Fruit fly (Drosophila melanogaster): ENCODE results near the gene NK7.1.

Gene NK7.1

DNA sequence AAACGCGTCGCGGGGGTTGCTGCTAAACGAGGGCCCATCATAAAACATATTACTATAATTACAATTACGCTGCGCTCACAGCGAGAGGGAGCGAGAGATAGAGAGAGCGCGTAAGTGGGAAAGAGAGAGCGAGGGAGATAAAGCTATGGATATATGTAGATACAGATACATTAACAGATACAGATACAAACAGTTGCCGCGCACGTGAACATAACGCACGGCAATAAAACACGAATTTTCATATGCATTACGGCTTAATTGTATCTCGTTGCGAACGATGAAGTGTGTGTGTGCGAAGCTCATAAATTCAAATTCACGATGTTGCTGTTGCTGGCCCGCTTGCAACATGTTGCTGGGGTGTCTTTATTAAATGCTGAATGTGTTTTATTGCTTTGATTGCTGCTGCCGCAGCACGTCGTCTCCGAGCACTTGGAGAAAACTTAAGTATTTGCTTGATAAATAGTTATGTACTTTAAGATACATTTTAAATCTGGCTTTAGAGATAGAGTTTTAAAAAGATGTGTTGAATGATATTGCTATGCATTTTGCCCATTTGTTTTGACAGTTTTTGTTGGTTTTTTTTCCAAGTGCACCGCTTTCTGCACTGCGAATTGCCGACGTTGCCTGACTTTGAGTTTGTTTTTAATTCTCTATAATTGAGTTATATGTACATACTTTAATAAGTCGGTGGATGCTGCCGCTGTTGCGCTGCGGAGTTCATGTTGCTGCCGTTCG lies 2.4 kb downstream of the NK7.1 start:
- TF ChIP-seq CG33017 (tag; optimal IDR thresholded peaks at IDR 0.05) (peak; percentile 56), CG12768 (GFP tag; optimal IDR thresholded peaks at IDR 0.05) (no peak), tj (GFP tag; optimal IDR thresholded peaks at IDR 0.05) (peak; percentile 87), kay (GFP tag; ENCODE audit: borderline replicate concordance) (peak; percentile 61), CG11617 (GFP tag; optimal IDR thresholded peaks at IDR 0.05) (peak; percentile 38), ovo (GFP tag; optimal IDR thresholded peaks at IDR 0.05) (peak; percentile 1), Mnt (GFP tag; optimal IDR thresholded peaks at IDR 0.05) (no peak), CG1620 (GFP tag; optimal IDR thresholded peaks at IDR 0.05) (no peak), bab1 (GFP tag; optimal IDR thresholded peaks at IDR 0.05) (peak; percentile 61), Crg-1 (GFP tag; optimal IDR thresholded peaks at IDR 0.05) (peak; percentile 48), CG7101 (tag; optimal IDR thresholded peaks at IDR 0.05) (peak; percentile 73), CG14711 (tag; optimal IDR thresholded peaks at IDR 0.05) (peak; percentile 69)

DNA sequence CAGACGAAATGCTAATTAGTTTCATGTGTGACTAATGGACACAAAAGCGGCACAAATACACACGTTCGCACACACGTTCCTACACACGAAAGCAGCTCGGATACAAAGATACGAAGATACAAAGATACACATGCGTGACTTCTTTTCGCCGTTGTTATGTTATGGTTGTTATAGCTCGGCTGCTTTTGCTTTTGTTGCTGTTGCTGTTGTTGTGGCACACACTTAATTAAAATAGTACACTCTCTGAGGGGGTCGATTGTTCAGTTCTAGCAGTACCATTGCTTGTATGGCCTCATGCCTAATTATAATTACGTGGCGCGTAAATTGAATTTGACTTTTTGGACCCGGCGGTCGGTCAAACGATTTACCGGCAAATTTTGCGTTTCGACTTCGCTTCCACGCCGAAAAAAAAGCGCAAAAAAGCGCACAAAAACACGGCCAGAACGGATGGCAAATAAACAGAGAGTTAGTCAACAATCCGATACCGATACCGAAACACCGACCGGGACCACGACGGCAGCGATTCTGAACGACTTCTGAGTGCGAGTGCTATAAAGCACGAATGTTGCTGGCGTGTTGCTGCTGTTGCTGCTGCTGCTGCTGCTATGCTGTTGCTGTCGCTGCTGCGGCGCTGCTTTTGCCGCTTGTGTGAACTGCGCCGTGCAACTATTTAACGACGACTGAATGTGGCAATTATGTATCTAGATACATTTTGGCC lies 3.1 kb downstream of the NK7.1 start:
- no peak for TF ChIP-seq CG5204 (GFP tag; optimal IDR thresholded peaks at IDR 0.05)
- peak; percentile 15 for TF ChIP-seq tj (GFP tag; optimal IDR thresholded peaks at IDR 0.05)
- no peak for TF ChIP-seq Hr96 (GFP tag; optimal IDR thresholded peaks at IDR 0.05)
- TF ChIP-seq bab1 (GFP tag; optimal IDR thresholded peaks at IDR 0.05) = peak; percentile 42
- no peak for TF ChIP-seq cnc (optimal IDR thresholded peaks at IDR 0.05)
- no peak for TF ChIP-seq toe (GFP tag; optimal IDR thresholded peaks at IDR 0.05)
- TF ChIP-seq ovo (GFP tag; optimal IDR thresholded peaks at IDR 0.05) = no peak
- TF ChIP-seq Clk (GFP tag; optimal IDR thresholded peaks at IDR 0.05) = no peak
- no peak for TF ChIP-seq CG12768 (GFP tag; optimal IDR thresholded peaks at IDR 0.05)
- no peak for TF ChIP-seq CG1620 (GFP tag; optimal IDR thresholded peaks at IDR 0.05)
- TF ChIP-seq CG33017 (tag; optimal IDR thresholded peaks at IDR 0.05) = no peak
- peak; percentile 33 for TF ChIP-seq CG7045 (GFP tag; optimal IDR thresholded peaks at IDR 0.05)
- TF ChIP-seq CG14711 (tag; optimal IDR thresholded peaks at IDR 0.05) = no peak
- TF ChIP-seq kay (GFP tag; ENCODE audit: borderline replicate concordance) = peak; percentile 27
- no peak for TF ChIP-seq CG11617 (GFP tag; optimal IDR thresholded peaks at IDR 0.05)
- no peak for TF ChIP-seq CG7101 (tag; optimal IDR thresholded peaks at IDR 0.05)
- TF ChIP-seq Mnt (GFP tag; optimal IDR thresholded peaks at IDR 0.05) = peak; percentile 6
- no peak for TF ChIP-seq Crg-1 (GFP tag; optimal IDR thresholded peaks at IDR 0.05)
- TF ChIP-seq cic (GFP tag; optimal IDR thresholded peaks at IDR 0.05) = no peak
- no peak for TF ChIP-seq pad (GFP tag; optimal IDR thresholded peaks at IDR 0.05)

DNA sequence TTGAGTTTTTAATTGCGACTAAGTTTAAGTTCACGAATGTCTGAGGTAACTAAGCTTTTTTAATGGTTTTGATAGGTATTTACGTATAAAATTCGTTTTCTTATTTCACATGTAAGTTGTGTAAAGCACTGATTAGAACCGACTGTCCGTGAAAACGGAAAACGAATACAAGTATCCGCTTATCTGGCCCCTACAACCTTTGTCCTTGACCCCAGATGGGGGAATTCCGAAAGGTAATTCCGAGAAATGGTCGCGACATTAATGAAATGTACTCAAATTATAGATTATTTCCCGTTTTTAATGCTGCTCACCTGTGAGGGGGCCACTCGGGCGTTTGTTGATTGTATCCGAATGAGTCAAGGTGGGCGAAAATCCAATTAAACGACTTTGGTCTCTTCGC lies 5.9 kb downstream of the NK7.1 start:
- TF ChIP-seq CG14711 (tag; optimal IDR thresholded peaks at IDR 0.05) (no peak), cnc (optimal IDR thresholded peaks at IDR 0.05) (no peak), CG33017 (tag; optimal IDR thresholded peaks at IDR 0.05) (no peak), ovo (GFP tag; optimal IDR thresholded peaks at IDR 0.05) (no peak), Hr96 (GFP tag; optimal IDR thresholded peaks at IDR 0.05) (no peak), CG7101 (tag; optimal IDR thresholded peaks at IDR 0.05) (no peak), pad (GFP tag; optimal IDR thresholded peaks at IDR 0.05) (no peak), Mnt (GFP tag; optimal IDR thresholded peaks at IDR 0.05) (no peak), CG12768 (GFP tag; optimal IDR thresholded peaks at IDR 0.05) (no peak), kay (GFP tag; ENCODE audit: borderline replicate concordance) (no peak), tj (GFP tag; optimal IDR thresholded peaks at IDR 0.05) (no peak), CG7045 (GFP tag; optimal IDR thresholded peaks at IDR 0.05) (no peak), cic (GFP tag; optimal IDR thresholded peaks at IDR 0.05) (no peak)

DNA sequence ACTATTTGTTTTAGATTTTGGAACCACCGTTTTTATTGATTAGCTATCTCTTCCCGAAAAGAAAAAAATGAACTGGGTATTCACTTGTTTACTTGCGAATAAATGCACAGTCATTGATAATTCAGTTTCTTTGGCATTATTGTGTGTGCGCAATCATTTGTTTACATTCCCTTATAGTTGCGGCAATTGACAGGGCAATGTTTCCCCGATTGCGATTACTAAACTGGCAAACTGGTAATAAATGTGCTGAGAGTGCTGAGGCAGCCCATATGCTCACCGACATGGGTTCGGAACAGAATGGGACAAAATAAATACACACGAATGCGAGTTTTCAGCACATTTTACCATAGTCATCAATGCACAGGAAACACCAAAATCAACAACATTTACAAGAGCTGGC lies 6.8 kb downstream of the NK7.1 start:
- TF ChIP-seq kay (GFP tag; ENCODE audit: borderline replicate concordance) = no peak
- peak; percentile 3 for TF ChIP-seq cic (GFP tag; optimal IDR thresholded peaks at IDR 0.05)
- no peak for TF ChIP-seq Crg-1 (GFP tag; optimal IDR thresholded peaks at IDR 0.05)
- TF ChIP-seq CG11617 (GFP tag; optimal IDR thresholded peaks at IDR 0.05) = no peak
- no peak for TF ChIP-seq ovo (GFP tag; optimal IDR thresholded peaks at IDR 0.05)
- no peak for TF ChIP-seq Hr96 (GFP tag; optimal IDR thresholded peaks at IDR 0.05)
- TF ChIP-seq toe (GFP tag; optimal IDR thresholded peaks at IDR 0.05) = no peak
- TF ChIP-seq bab1 (GFP tag; optimal IDR thresholded peaks at IDR 0.05) = peak; percentile 6
- no peak for TF ChIP-seq CG5204 (GFP tag; optimal IDR thresholded peaks at IDR 0.05)
- TF ChIP-seq tj (GFP tag; optimal IDR thresholded peaks at IDR 0.05) = peak; percentile 96
- TF ChIP-seq CG7101 (tag; optimal IDR thresholded peaks at IDR 0.05) = no peak
- no peak for TF ChIP-seq CG1620 (GFP tag; optimal IDR thresholded peaks at IDR 0.05)
- peak in 1 of 2 experiments; percentile 92 for TF ChIP-seq cnc (optimal IDR thresholded peaks at IDR 0.05)
- TF ChIP-seq Clk (GFP tag; optimal IDR thresholded peaks at IDR 0.05) = no peak
- peak; percentile 55 for TF ChIP-seq CG12768 (GFP tag; optimal IDR thresholded peaks at IDR 0.05)
- no peak for TF ChIP-seq CG33017 (tag; optimal IDR thresholded peaks at IDR 0.05)
- TF ChIP-seq CG14711 (tag; optimal IDR thresholded peaks at IDR 0.05) = no peak
- no peak for TF ChIP-seq pad (GFP tag; optimal IDR thresholded peaks at IDR 0.05)
- TF ChIP-seq CG7045 (GFP tag; optimal IDR thresholded peaks at IDR 0.05) = no peak
- no peak for TF ChIP-seq Mnt (GFP tag; optimal IDR thresholded peaks at IDR 0.05)

DNA sequence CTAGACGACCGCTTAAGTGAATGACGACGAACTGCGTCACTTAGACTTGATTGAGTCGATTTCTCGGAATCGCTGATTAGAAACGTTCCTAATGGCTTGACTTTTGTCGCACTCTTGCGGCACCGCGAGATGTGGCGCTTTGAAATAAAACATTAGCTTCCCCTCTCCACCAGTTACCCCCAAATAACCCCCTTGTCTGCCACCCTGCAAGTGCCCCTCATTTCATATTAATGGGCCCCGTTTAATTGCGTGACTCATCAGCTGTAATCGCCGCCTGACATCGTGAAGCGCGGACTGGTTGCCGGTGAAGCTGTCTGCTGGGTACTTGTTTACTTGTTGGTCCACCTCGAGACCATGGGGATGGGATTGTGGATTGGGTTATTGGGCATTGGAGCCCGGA lies 8.6 kb downstream of the NK7.1 start:
- TF ChIP-seq CG11617 (GFP tag; optimal IDR thresholded peaks at IDR 0.05) (no peak), pad (GFP tag; optimal IDR thresholded peaks at IDR 0.05) (no peak), cic (GFP tag; optimal IDR thresholded peaks at IDR 0.05) (peak; percentile 19), Clk (GFP tag; optimal IDR thresholded peaks at IDR 0.05) (no peak), CG12768 (GFP tag; optimal IDR thresholded peaks at IDR 0.05) (peak; percentile 44)

All from whole organism, adult.